Worm (Caenorhabditis elegans): ENCODE measurements around the gene F09E5.14.

Gene F09E5.14

ce11 chrII:5370641-5371040 lies 26.0 kb upstream of the F09E5.14 start, which contains the start of gene F09E5.12:
Gene F09E5.12 (minus strand): TSS chrII:5370741.
- TF ChIP-seq mab-5 (tag; optimal IDR thresholded peaks at IDR 0.05), result no peak
- TF ChIP-seq flh-1 (GFP tag; optimal IDR thresholded peaks at IDR 0.05), result no peak
- no peak for TF ChIP-seq lin-13 (tag; optimal IDR thresholded peaks at IDR 0.05)
- TF ChIP-seq ceh-39 (tag; optimal IDR thresholded peaks at IDR 0.05), result no peak
- no peak for TF ChIP-seq lin-32 (GFP tag; optimal IDR thresholded peaks at IDR 0.05)
- no peak for TF ChIP-seq nhr-28 (tag; optimal IDR thresholded peaks at IDR 0.05)
- no peak for TF ChIP-seq unc-62 (GFP tag; optimal IDR thresholded peaks at IDR 0.05)
- TF ChIP-seq bed-3 (GFP tag; optimal IDR thresholded peaks at IDR 0.05), result no peak
- TF ChIP-seq ceh-83 (GFP tag; optimal IDR thresholded peaks at IDR 0.05), result no peak
- no peak for TF ChIP-seq ztf-11 (tag; optimal IDR thresholded peaks at IDR 0.05)
- TF ChIP-seq tbx-8 (GFP tag; optimal IDR thresholded peaks at IDR 0.05), result no peak
- TF ChIP-seq ces-1 (GFP tag; optimal IDR thresholded peaks at IDR 0.05), result no peak
- TF ChIP-seq M03D4.4 (tag; optimal IDR thresholded peaks at IDR 0.05), result no peak
- TF ChIP-seq sptf-1 (tag; optimal IDR thresholded peaks at IDR 0.05), result no peak
- TF ChIP-seq mls-2 (tag; optimal IDR thresholded peaks at IDR 0.05), result no peak
- no peak for TF ChIP-seq zip-8 (tag; optimal IDR thresholded peaks at IDR 0.05)
- TF ChIP-seq unc-39 (tag; optimal IDR thresholded peaks at IDR 0.05), result no peak
- TF ChIP-seq pha-4 (tag; optimal IDR thresholded peaks at IDR 0.05), result no peak

ce11 chrII:5365645-5366044 lies 21.0 kb upstream of the F09E5.14 start, which contains the start of gene F09E5.16:
Gene F09E5.16 (minus strand): TSS chrII:5365745.
- TF ChIP-seq ces-1 (GFP tag; optimal IDR thresholded peaks at IDR 0.05) (peak; percentile 21), flh-1 (GFP tag; optimal IDR thresholded peaks at IDR 0.05) (no peak)

DNA sequence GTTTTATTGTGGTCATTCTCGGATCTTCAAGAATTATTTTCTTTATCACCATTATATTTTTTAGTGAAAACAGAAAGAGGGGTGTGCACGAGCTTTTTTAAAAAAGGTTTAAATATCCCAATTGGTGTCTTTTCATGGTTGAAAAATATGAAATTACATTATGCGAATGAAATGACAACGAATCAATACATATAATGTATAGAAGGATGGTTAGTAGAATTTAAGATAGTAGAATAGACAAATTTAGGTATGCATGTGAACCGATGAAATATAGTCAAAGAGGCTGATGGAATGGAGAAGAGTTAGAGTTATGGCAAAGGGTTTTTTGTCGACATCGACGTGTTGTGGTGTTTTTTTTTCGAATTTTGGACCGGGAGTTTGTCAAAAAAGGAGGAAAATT lies 19.8 kb upstream of the F09E5.14 start:
- TF ChIP-seq sptf-1 (tag; optimal IDR thresholded peaks at IDR 0.05), result no peak
- no peak for TF ChIP-seq ceh-43 (GFP tag; optimal IDR thresholded peaks at IDR 0.05)
- TF ChIP-seq nhr-76 (tag; optimal IDR thresholded peaks at IDR 0.05), result no peak
- TF ChIP-seq drap-1 (GFP tag; optimal IDR thresholded peaks at IDR 0.05), result no peak
- TF ChIP-seq blmp-1 (tag; optimal IDR thresholded peaks at IDR 0.05), result no peak
- no peak for TF ChIP-seq hlh-1 (tag; optimal IDR thresholded peaks at IDR 0.05)
- TF ChIP-seq nhr-237 (tag; optimal IDR thresholded peaks at IDR 0.05), result no peak
- no peak for TF ChIP-seq nhr-28 (tag; optimal IDR thresholded peaks at IDR 0.05)

- TF ChIP-seq zip-8 (tag; optimal IDR thresholded peaks at IDR 0.05) (no peak), unc-120 (tag; optimal IDR thresholded peaks at IDR 0.05; ENCODE audit: poor library complexity, severe bottlenecking) (no peak), nhr-237 (tag; optimal IDR thresholded peaks at IDR 0.05) (no peak), drap-1 (GFP tag; optimal IDR thresholded peaks at IDR 0.05) (no peak), snpc-4 (tag; optimal IDR thresholded peaks at IDR 0.05) (no peak), ces-1 (GFP tag; optimal IDR thresholded peaks at IDR 0.05) (no peak), ceh-83 (GFP tag; optimal IDR thresholded peaks at IDR 0.05) (no peak), ceh-43 (GFP tag; optimal IDR thresholded peaks at IDR 0.05) (no peak), elt-3 (tag; optimal IDR thresholded peaks at IDR 0.05) (no peak), bed-3 (GFP tag; optimal IDR thresholded peaks at IDR 0.05) (no peak), lin-13 (tag; optimal IDR thresholded peaks at IDR 0.05) (no peak), unc-39 (tag; optimal IDR thresholded peaks at IDR 0.05) (no peak), mls-2 (tag; optimal IDR thresholded peaks at IDR 0.05) (no peak)
Measured at ce11 chrII:5359252-5359651, 14.6 kb upstream of the F09E5.14 start, which contains the start of gene sec-6. Gene sec-6 (plus strand): TSS chrII:5359552.

ce11 chrII:5358137-5358745 lies 13.6 kb upstream of the F09E5.14 start, which contains the start of the genes F09E5.11 and bmy-1:
Gene F09E5.11 (minus strand): TSS chrII:5358187.
Gene bmy-1 (plus strand): TSS chrII:5358695.
- TF ChIP-seq M03D4.4 (tag; optimal IDR thresholded peaks at IDR 0.05), result peak; percentile 3
- no peak for TF ChIP-seq elt-1 (tag; optimal IDR thresholded peaks at IDR 0.05; ENCODE audit: borderline replicate concordance, insufficient read depth)
- TF ChIP-seq ztf-11 (tag; optimal IDR thresholded peaks at IDR 0.05), result peak; percentile 2
- no peak for TF ChIP-seq snpc-4 (tag; optimal IDR thresholded peaks at IDR 0.05)
- peak; percentile 4 for TF ChIP-seq hlh-1 (tag; optimal IDR thresholded peaks at IDR 0.05)
- no peak for TF ChIP-seq flh-1 (GFP tag; optimal IDR thresholded peaks at IDR 0.05)
- TF ChIP-seq unc-120 (tag; optimal IDR thresholded peaks at IDR 0.05; ENCODE audit: poor library complexity, severe bottlenecking), result peak; percentile 2
- peak; percentile 48 for TF ChIP-seq ces-1 (GFP tag; optimal IDR thresholded peaks at IDR 0.05)
- no peak for TF ChIP-seq ceh-39 (tag; optimal IDR thresholded peaks at IDR 0.05)
- TF ChIP-seq ceh-43 (GFP tag; optimal IDR thresholded peaks at IDR 0.05), result peak; percentile 4
- TF ChIP-seq blmp-1 (tag; optimal IDR thresholded peaks at IDR 0.05), result no peak
- peak; percentile 79 for TF ChIP-seq sptf-1 (tag; optimal IDR thresholded peaks at IDR 0.05)
- peak; percentile 60 for TF ChIP-seq cnd-1 (tag; optimal IDR thresholded peaks at IDR 0.05)
- no peak for TF ChIP-seq tbx-8 (GFP tag; optimal IDR thresholded peaks at IDR 0.05)
- no peak for TF ChIP-seq elt-3 (tag; optimal IDR thresholded peaks at IDR 0.05)
- peak; percentile 1 for TF ChIP-seq ham-2 (GFP tag; optimal IDR thresholded peaks at IDR 0.05)
- TF ChIP-seq nhr-237 (tag; optimal IDR thresholded peaks at IDR 0.05), result peak; percentile 31
- TF ChIP-seq lsy-2 (tag; optimal IDR thresholded peaks at IDR 0.05), result peak; percentile 52
- peak; percentile 57 for TF ChIP-seq drap-1 (GFP tag; optimal IDR thresholded peaks at IDR 0.05)
- peak; percentile 67 for TF ChIP-seq mep-1 (tag; optimal IDR thresholded peaks at IDR 0.05)
- TF ChIP-seq lin-13 (tag; optimal IDR thresholded peaks at IDR 0.05), result peak; percentile 46
- TF ChIP-seq mls-2 (tag; optimal IDR thresholded peaks at IDR 0.05), result peak; percentile 56
- TF ChIP-seq nhr-28 (tag; optimal IDR thresholded peaks at IDR 0.05), result no peak
- TF ChIP-seq mab-5 (tag; optimal IDR thresholded peaks at IDR 0.05), result no peak
- TF ChIP-seq ceh-83 (GFP tag; optimal IDR thresholded peaks at IDR 0.05), result peak; percentile 43
- TF ChIP-seq nhr-12 (tag; optimal IDR thresholded peaks at IDR 0.05), result no peak
- peak; percentile 5 for TF ChIP-seq pha-4 (tag; optimal IDR thresholded peaks at IDR 0.05)

All from whole organism, mixed stage, embryonic.